Fruit fly (Drosophila melanogaster) whole organism, embryonic: Measurements from ENCODE around the gene CG31777.

Source experiments
- Ada2b ChIP-seq: fragments of 200-800 bp; sonication (Bioruptor generic); IDR thresholded peaks from 2 replicates; pipeline ENCODE4 v1.3.6; 2022; ENCODE audit warnings: missing biosample characterization, missing genetic modification characterization
- Asciz ChIP-seq: fragments of 200-800 bp; sonication (Bioruptor generic); optimal IDR thresholded peaks from 2 replicates; lab custom pipeline; 2017; ENCODE audit warnings: missing biosample characterization, mild to moderate bottlenecking, missing genetic modification characterization, missing genetic modification reagents
- CG11456 ChIP-seq: fragments of 200-800 bp; sonication (Bioruptor generic); IDR thresholded peaks from 3 replicates; pipeline ENCODE4 v1.3.6; 2022; ENCODE audit warnings: missing biosample characterization, missing genetic modification characterization
- CG12071 ChIP-seq: fragments of 200-800 bp; sonication (Bioruptor generic); optimal IDR thresholded peaks from 3 replicates; lab custom pipeline; 2018; ENCODE audit warnings: missing biosample characterization, mild to moderate bottlenecking, missing genetic modification characterization
- CG12659 ChIP-seq: fragments of 200-800 bp; sonication (Bioruptor generic); optimal IDR thresholded peaks from 3 replicates; lab custom pipeline; 2017; ENCODE audit warnings: mild to moderate bottlenecking, missing biosample characterization, missing genetic modification reagents, missing genetic modification characterization
- CG13296 ChIP-seq: fragments of 200-800 bp; sonication (Bioruptor generic); optimal IDR thresholded peaks from 3 replicates; lab custom pipeline; 2018; ENCODE audit warnings: missing biosample characterization, mild to moderate bottlenecking, missing genetic modification characterization
- CG13424 ChIP-seq: fragments of 200-800 bp; sonication (Bioruptor generic); optimal IDR thresholded peaks from 2 replicates; lab custom pipeline; 2019; ENCODE audit warnings: missing biosample characterization, mild to moderate bottlenecking, missing genetic modification characterization, moderate library complexity
- CG17829 ChIP-seq: fragments of 200-800 bp; optimal IDR thresholded peaks from 2 replicates; lab custom pipeline; 2019; ENCODE audit warnings: missing biosample characterization, mild to moderate bottlenecking, missing genetic modification characterization, moderate library complexity
- CG18476 ChIP-seq: fragments of 200-800 bp; sonication (Bioruptor generic); optimal IDR thresholded peaks from 2 replicates; lab custom pipeline; 2016; ENCODE audit warnings: missing biosample characterization, mild to moderate bottlenecking, missing genetic modification characterization
- CG30020 ChIP-seq: fragments of 200-800 bp; optimal IDR thresholded peaks from 2 replicates; lab custom pipeline; 2019; ENCODE audit warnings: missing biosample characterization, mild to moderate bottlenecking, missing genetic modification characterization, moderate library complexity
- CG3281 ChIP-seq: fragments of 200-800 bp; sonication (Bioruptor generic); optimal IDR thresholded peaks from 3 replicates; lab custom pipeline; 2017; ENCODE audit warnings: missing biosample characterization, mild to moderate bottlenecking, missing genetic modification characterization
- CG6854 ChIP-seq: fragments of 200-800 bp; sonication (Bioruptor generic); optimal IDR thresholded peaks from 3 replicates; lab custom pipeline; 2017; ENCODE audit warnings: missing biosample characterization, mild to moderate bottlenecking, missing genetic modification characterization
- CG7372 ChIP-seq: fragments of 200-800 bp; sonication (Bioruptor generic); IDR thresholded peaks from 2 replicates; pipeline ENCODE4 v1.3.6; 2022; ENCODE audit warnings: missing biosample characterization, missing genetic modification characterization
- CG9609 ChIP-seq: fragments of 200-800 bp; sonication (Bioruptor generic); optimal IDR thresholded peaks from 3 replicates; lab custom pipeline; 2016; ENCODE audit warnings: missing biosample characterization, missing genetic modification characterization
- CG9817 ChIP-seq: fragments of 200-800 bp; sonication (Bioruptor generic); optimal IDR thresholded peaks from 2 replicates; lab custom pipeline; 2018; ENCODE audit warnings: missing biosample characterization, mild to moderate bottlenecking, missing genetic modification characterization, moderate library complexity
- CG9932 ChIP-seq: fragments of 200-800 bp; sonication (Bioruptor generic); IDR thresholded peaks from 2 replicates; pipeline ENCODE4 v1.3.6; 2022; ENCODE audit warnings: missing biosample characterization, missing genetic modification characterization
- CTCF ChIP-seq: fragments of 200-800 bp; sonication (Bioruptor generic); optimal IDR thresholded peaks from 2 replicates; lab custom pipeline; 2017; ENCODE audit warnings: missing biosample characterization, mild to moderate bottlenecking, missing genetic modification characterization, moderate library complexity
- Chrac-16 ChIP-seq: fragments of 200-800 bp; sonication (Bioruptor generic); optimal IDR thresholded peaks from 3 replicates; lab custom pipeline; 2016; ENCODE audit warnings: missing biosample characterization, missing genetic modification characterization
- CrebB ChIP-seq: fragments of 200-800 bp; sonication (Bioruptor generic); optimal IDR thresholded peaks from 3 replicates; lab custom pipeline; 2018; ENCODE audit warnings: missing biosample characterization, mild to moderate bottlenecking, missing genetic modification characterization
- Dbx ChIP-seq: fragments of 200-800 bp; sonication (Bioruptor generic); IDR thresholded peaks from 3 replicates; pipeline ENCODE4 v1.3.6; 2022; ENCODE audit warnings: missing biosample characterization, missing genetic modification characterization
- Dip3 ChIP-seq: fragments of 200-800 bp; sonication (Bioruptor generic); optimal IDR thresholded peaks from 3 replicates; lab custom pipeline; 2016; ENCODE audit warnings: missing biosample characterization, missing genetic modification characterization
- Ets97D ChIP-seq: fragments of 200-800 bp; sonication (Bioruptor generic); optimal IDR thresholded peaks from 3 replicates; lab custom pipeline; 2016; ENCODE audit warnings: missing biosample characterization, missing genetic modification characterization
- Fer2 ChIP-seq: fragments of 200-800 bp; sonication (Bioruptor generic); optimal IDR thresholded peaks from 2 replicates; lab custom pipeline; 2018; ENCODE audit warnings: missing biosample characterization, mild to moderate bottlenecking, missing genetic modification characterization, moderate library complexity
- Fer3 ChIP-seq: fragments of 200-800 bp; sonication (Bioruptor generic); optimal IDR thresholded peaks from 2 replicates; lab custom pipeline; 2018; ENCODE audit warnings: missing biosample characterization, mild to moderate bottlenecking, missing genetic modification characterization, moderate library complexity
- Hsf ChIP-seq: fragments of 200-800 bp; sonication (Bioruptor generic); optimal IDR thresholded peaks from 3 replicates; lab custom pipeline; 2016; ENCODE audit warnings: missing biosample characterization, missing genetic modification characterization
- Med ChIP-seq: fragments of 200-800 bp; sonication (Bioruptor generic); peaks from one replicate; lab custom pipeline; 2016; ENCODE audit warnings: missing biosample characterization, missing genetic modification characterization, mild to moderate bottlenecking, inconsistent platforms, moderate library complexity
- NfI ChIP-seq: fragments of 200-800 bp; sonication (Bioruptor generic); optimal IDR thresholded peaks from 3 replicates; lab custom pipeline; 2018; ENCODE audit warnings: missing biosample characterization, mild to moderate bottlenecking, missing genetic modification characterization, moderate library complexity
- PHDP ChIP-seq: fragments of 200-800 bp; sonication (Bioruptor generic); optimal IDR thresholded peaks from 3 replicates; lab custom pipeline; 2018; ENCODE audit warnings: missing biosample characterization, mild to moderate bottlenecking, missing genetic modification characterization, moderate library complexity
- Ravus ChIP-seq: fragments of 200-800 bp; sonication (Bioruptor generic); IDR thresholded peaks from 2 replicates; pipeline ENCODE4 v1.3.6; 2022; ENCODE audit warnings: missing biosample characterization, missing genetic modification characterization
- Trl ChIP-seq, 3 experiments: fragments of >200 bp in 2 of 3; fragments of 200-800 bp in 1 of 3; sonication (Bioruptor generic) in 1 of 3; optimal IDR thresholded peaks; 2 replicates in 1 of 3; 3 replicates in 2 of 3; lab custom pipeline; 2016 to 2017; ENCODE audit warnings: missing biosample characterization in 1 of 3, missing genetic modification characterization in 1 of 3
- ara ChIP-seq: fragments of 200-800 bp; sonication (Bioruptor generic); IDR thresholded peaks from 2 replicates; pipeline ENCODE4 v1.3.6; 2022; ENCODE audit warnings: missing biosample characterization, missing genetic modification characterization
- chm ChIP-seq: fragments of 200-800 bp; sonication (Bioruptor generic); IDR thresholded peaks from 2 replicates; pipeline ENCODE4 v1.3.6; 2022; ENCODE audit warnings: missing biosample characterization, missing genetic modification characterization
- dmrt99B ChIP-seq: fragments of 200-800 bp; sonication (Bioruptor generic); optimal IDR thresholded peaks from 2 replicates; lab custom pipeline; 2018; ENCODE audit warnings: missing biosample characterization, mild to moderate bottlenecking, missing genetic modification characterization, moderate library complexity
- dysf ChIP-seq: fragments of 200-800 bp; sonication (Bioruptor generic); IDR thresholded peaks from 3 replicates; pipeline ENCODE4 v1.3.6; 2022; ENCODE audit warnings: missing biosample characterization, missing genetic modification characterization
- eyg ChIP-seq: fragments of 200-800 bp; sonication (Bioruptor generic); optimal IDR thresholded peaks from 3 replicates; lab custom pipeline; 2016; ENCODE audit warnings: missing biosample characterization, missing genetic modification characterization
- gcm ChIP-seq: fragments of 200-800 bp; sonication (Bioruptor generic); optimal IDR thresholded peaks from 2 replicates; lab custom pipeline; 2019; ENCODE audit warnings: missing biosample characterization, mild to moderate bottlenecking, missing genetic modification characterization, moderate library complexity
- gcm2 ChIP-seq: fragments of 200-800 bp; sonication (Bioruptor generic); optimal IDR thresholded peaks from 2 replicates; lab custom pipeline; 2016; ENCODE audit warnings: missing biosample characterization, missing genetic modification characterization
- gsb ChIP-seq: fragments of 200-800 bp; sonication (Bioruptor generic); IDR thresholded peaks from 2 replicates; pipeline ENCODE4 v1.3.6; 2022; ENCODE audit warnings: missing biosample characterization, missing genetic modification characterization
- lilli ChIP-seq: fragments of 200-800 bp; sonication (Bioruptor generic); optimal IDR thresholded peaks from 3 replicates; lab custom pipeline; 2016; ENCODE audit warnings: missing biosample characterization, missing genetic modification characterization
- mam ChIP-seq: fragments of 200-800 bp; sonication (Bioruptor generic); optimal IDR thresholded peaks from 3 replicates; lab custom pipeline; 2016; ENCODE audit warnings: missing biosample characterization, missing genetic modification characterization
- odd ChIP-seq: fragments of 200-800 bp; sonication (Bioruptor generic); optimal IDR thresholded peaks from 2 replicates; lab custom pipeline; 2017; ENCODE audit warnings: missing biosample characterization, mild to moderate bottlenecking, missing genetic modification characterization
- pan ChIP-seq, 4 experiments: fragments of >200 bp in 3 of 4; fragments of 200-800 bp in 1 of 4; sonication (Bioruptor generic) in 1 of 4; optimal IDR thresholded peaks in 3 of 4; IDR thresholded peaks in 1 of 4; 2 replicates each; pipeline versions ENCODE4 v1.3.6 to Lab custom; 2017 to 2022; ENCODE audit warnings: missing biosample characterization in 2 of 4, missing genetic modification characterization in 2 of 4, mixed read lengths in 1 of 4
- ranshi ChIP-seq: fragments of 200-800 bp; sonication (Bioruptor generic); IDR thresholded peaks from 2 replicates; pipeline ENCODE4 v1.3.6; 2022; ENCODE audit warnings: missing biosample characterization, missing genetic modification characterization
- sim ChIP-seq: fragments of 200-800 bp; sonication (Bioruptor generic); IDR thresholded peaks from 2 replicates; pipeline ENCODE4 v1.3.6; 2022; ENCODE audit warnings: missing biosample characterization, missing genetic modification characterization
- slbo ChIP-seq: fragments of 200-800 bp; sonication (Bioruptor generic); IDR thresholded peaks from 2 replicates; pipeline ENCODE4 v1.3.6; 2022; ENCODE audit warnings: missing biosample characterization, missing genetic modification characterization
- sob ChIP-seq: fragments of 200-800 bp; sonication (Bioruptor generic); IDR thresholded peaks from 2 replicates; pipeline ENCODE4 v1.3.6; 2022; ENCODE audit warnings: missing biosample characterization, missing genetic modification characterization
- sug ChIP-seq: fragments of 200-800 bp; optimal IDR thresholded peaks from 2 replicates; lab custom pipeline; 2019; ENCODE audit warnings: missing biosample characterization, mild to moderate bottlenecking, missing genetic modification characterization, moderate library complexity
- tna ChIP-seq: fragments of 200-800 bp; sonication (Bioruptor generic); IDR thresholded peaks from 2 replicates; pipeline ENCODE4 v1.3.6; 2022; ENCODE audit warnings: missing biosample characterization, missing genetic modification characterization; ENCODE audit not compliant: partially characterized antibody
- ttk ChIP-seq: fragments of 200-800 bp; sonication (Bioruptor generic); IDR thresholded peaks from 2 replicates; pipeline ENCODE4 v2.1.2; 2022; ENCODE audit warnings: missing biosample characterization, missing genetic modification characterization
- vvl ChIP-seq: fragments of 200-800 bp; sonication (Bioruptor generic); IDR thresholded peaks from 2 replicates; pipeline ENCODE4 v1.3.6; 2022; ENCODE audit warnings: missing biosample characterization, missing genetic modification characterization

Gene CG31777

DNA sequence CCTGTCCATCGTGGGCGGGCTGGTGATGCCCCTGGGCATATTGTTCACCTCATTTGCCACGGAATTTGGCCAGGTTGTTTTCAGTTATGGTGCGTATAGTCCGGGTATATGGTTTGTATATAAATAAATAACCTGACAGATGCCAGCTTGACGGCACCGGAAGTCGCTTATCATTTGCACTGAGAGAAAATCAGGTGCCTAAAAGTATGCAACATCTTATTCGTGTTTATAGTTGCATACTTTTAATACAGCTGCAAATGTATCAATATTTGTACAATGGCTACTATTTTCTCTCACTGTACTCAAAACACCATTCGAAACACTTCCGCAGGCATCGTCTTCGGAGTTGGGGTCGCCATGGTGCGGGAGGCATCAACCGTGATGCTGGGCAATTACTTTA lies 41.8 kb upstream of the CG31777 start (continued):
- 0 out of 2 replicates have a peak, but pooled peaks have one; percentile 4 for TF ChIP-seq CG9932
- TF ChIP-seq gsb (GFP tag; lab: Robert Waterston, UW): 0 out of 2 replicates have a peak, but pooled peaks have one; percentile 14
- TF ChIP-seq Ets97D: peak; percentile 85
- peak; percentile 11; the same call in 1 of the 2 replicates for TF ChIP-seq Ada2b
- TF ChIP-seq eyg (GFP tag; lab: Kevin White, UChicago): peak; percentile 3
- 0 out of 2 replicates have a peak, but pooled peaks have one; percentile 18 for TF ChIP-seq ttk
- no peak for TF ChIP-seq gcm (GFP tag; lab: Kevin White, UChicago)
- TF ChIP-seq CG9609 (GFP tag; lab: Kevin White, UChicago): no peak
- peak; percentile 13 for TF ChIP-seq Fer3
- no peak for TF ChIP-seq tna
- TF ChIP-seq pan (optimal IDR thresholded peaks at IDR 0.05; lab: Kevin White, UChicago): no peak
- peak in 1 of 2 experiments; percentile 44 for TF ChIP-seq pan (GFP tag; optimal IDR thresholded peaks at IDR 0.05 in 1 of 2, IDR thresholded peaks at IDR 0.05 in 1 of 2)
- no peak for TF ChIP-seq Fer2 (tag; lab: Kevin White, UChicago)
- TF ChIP-seq sim (GFP tag; lab: Robert Waterston, UW): no peak
- TF ChIP-seq NfI (GFP tag; lab: Kevin White, UChicago): peak; percentile 51
- peak; percentile 22 for TF ChIP-seq CG3281 (GFP tag; lab: Kevin White, UChicago)
- no peak for TF ChIP-seq Ravus (GFP tag; lab: Robert Waterston, UW)
- TF ChIP-seq CG12659 (GFP tag; lab: Kevin White, UChicago): peak; percentile 21
- peak; percentile 39 for TF ChIP-seq lilli (GFP tag; lab: Kevin White, UChicago)
- TF ChIP-seq dmrt99B (tag; lab: Kevin White, UChicago): peak; percentile 15
- peak; percentile 7 for TF ChIP-seq odd
- TF ChIP-seq gcm2 (GFP tag; lab: Kevin White, UChicago): no peak
- 0 out of 2 replicates have a peak, but pooled peaks have one; percentile 46 for TF ChIP-seq slbo
- peak; percentile 46; the same call in 1 of the 2 replicates for TF ChIP-seq sob
- TF ChIP-seq sug (tag; lab: Kevin White, UChicago): no peak
- peak; percentile 40 for TF ChIP-seq PHDP (tag; lab: Kevin White, UChicago)
- TF ChIP-seq CG13424: peak; percentile 2
- TF ChIP-seq CG9817 (tag; lab: Kevin White, UChicago): no peak
- TF ChIP-seq CG18476 (GFP tag; lab: Kevin White, UChicago): no peak
- peak; percentile 19 for TF ChIP-seq Dip3 (GFP tag; lab: Kevin White, UChicago)
- TF ChIP-seq Hsf (GFP tag; lab: Kevin White, UChicago): peak; percentile 2
- TF ChIP-seq vvl (GFP tag; lab: Robert Waterston, UW): peak; percentile 48; the same call in 1 of the 2 replicates
- no peak for TF ChIP-seq CG17829 (tag; lab: Kevin White, UChicago)
- peak; percentile 16 for TF ChIP-seq CG13296 (GFP tag; lab: Kevin White, UChicago)
- peak; percentile 94 for TF ChIP-seq Med
- TF ChIP-seq dysf (GFP tag; lab: Robert Waterston, UW): 0 out of 3 replicates have a peak, but pooled peaks have one; percentile 24
- peak; percentile 18 for TF ChIP-seq Asciz (GFP tag; lab: Kevin White, UChicago)
- peak; percentile 21; the same call in 1 of the 2 replicates for TF ChIP-seq ranshi (GFP tag; lab: Robert Waterston, UW)
- no peak for TF ChIP-seq ara
- no peak for TF ChIP-seq CrebB (tag; lab: Kevin White, UChicago)
- peak; percentile 35; the same call in 1 of the 3 replicates for TF ChIP-seq Dbx
- peak; percentile 46 for TF ChIP-seq CG12071 (GFP tag; lab: Kevin White, UChicago)
- TF ChIP-seq CG7372 (GFP tag; lab: Robert Waterston, UW): no peak
- TF ChIP-seq Trl (optimal IDR thresholded peaks at IDR 0.05; lab: Kevin White, UChicago): no peak
- TF ChIP-seq Trl (GFP tag; optimal IDR thresholded peaks at IDR 0.05; lab: Kevin White, UChicago): peak; percentile 24
- no peak for TF ChIP-seq mam
- TF ChIP-seq chm (GFP tag; lab: Robert Waterston, UW): 0 out of 2 replicates have a peak, but pooled peaks have one; percentile 25
- TF ChIP-seq CG11456 (GFP tag; lab: Robert Waterston, UW): peak; percentile 64; the same call in 2 of the 3 replicates
- TF ChIP-seq CTCF (GFP tag; lab: Kevin White, UChicago): peak; percentile 49
- no peak for TF ChIP-seq CG30020 (tag; lab: Kevin White, UChicago)
- no peak for TF ChIP-seq Chrac-16 (GFP tag; lab: Kevin White, UChicago)
- peak; percentile 2 for TF ChIP-seq CG6854 (GFP tag; lab: Kevin White, UChicago)
